Worm (Caenorhabditis elegans): ENCODE results near the gene F25B5.6.

F25B5.6 gene

DNA sequence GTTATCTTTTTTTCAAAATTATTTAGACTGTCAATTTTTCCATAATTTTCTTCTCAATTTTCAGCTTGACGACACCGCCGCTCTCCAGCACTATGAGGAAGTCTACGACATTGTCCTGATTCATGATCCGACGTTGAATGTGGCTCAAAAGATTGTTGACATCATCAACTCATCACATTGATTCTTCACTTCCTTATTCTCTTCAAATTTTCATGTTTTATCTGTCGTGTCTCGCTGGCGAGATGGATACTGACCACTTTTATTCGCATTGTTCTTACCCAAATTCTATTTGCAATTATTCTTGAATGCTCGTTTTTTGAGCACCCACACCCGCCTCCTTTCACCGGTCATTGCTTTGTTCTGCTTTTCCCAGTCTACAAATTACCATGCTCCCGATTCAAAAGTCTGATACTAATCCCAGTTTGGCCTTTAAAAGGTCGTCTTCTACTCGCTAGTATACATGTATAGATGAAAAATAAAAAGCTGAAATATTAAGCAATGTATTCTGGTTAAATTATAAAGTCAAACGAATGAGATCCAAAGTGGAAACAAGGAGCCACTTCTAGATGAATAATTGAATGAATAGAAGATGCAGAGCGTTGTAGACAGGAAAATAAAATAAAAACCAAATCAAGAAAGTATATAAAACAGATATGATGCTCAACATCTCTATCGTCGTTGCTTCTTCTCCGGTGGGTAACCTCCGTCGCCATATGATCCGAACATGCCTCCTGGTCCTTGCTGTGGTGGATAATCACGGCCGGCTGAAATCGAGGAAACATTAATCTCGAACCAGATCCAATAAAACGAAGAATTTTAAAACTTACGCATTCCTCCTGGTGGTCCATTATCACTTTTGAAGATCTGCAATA, 4.7 kb upstream of the F25B5.6 start (continued):
- TF ChIP-seq ceh-27 (GFP tag; optimal IDR thresholded peaks at IDR 0.05), result no peak

DNA sequence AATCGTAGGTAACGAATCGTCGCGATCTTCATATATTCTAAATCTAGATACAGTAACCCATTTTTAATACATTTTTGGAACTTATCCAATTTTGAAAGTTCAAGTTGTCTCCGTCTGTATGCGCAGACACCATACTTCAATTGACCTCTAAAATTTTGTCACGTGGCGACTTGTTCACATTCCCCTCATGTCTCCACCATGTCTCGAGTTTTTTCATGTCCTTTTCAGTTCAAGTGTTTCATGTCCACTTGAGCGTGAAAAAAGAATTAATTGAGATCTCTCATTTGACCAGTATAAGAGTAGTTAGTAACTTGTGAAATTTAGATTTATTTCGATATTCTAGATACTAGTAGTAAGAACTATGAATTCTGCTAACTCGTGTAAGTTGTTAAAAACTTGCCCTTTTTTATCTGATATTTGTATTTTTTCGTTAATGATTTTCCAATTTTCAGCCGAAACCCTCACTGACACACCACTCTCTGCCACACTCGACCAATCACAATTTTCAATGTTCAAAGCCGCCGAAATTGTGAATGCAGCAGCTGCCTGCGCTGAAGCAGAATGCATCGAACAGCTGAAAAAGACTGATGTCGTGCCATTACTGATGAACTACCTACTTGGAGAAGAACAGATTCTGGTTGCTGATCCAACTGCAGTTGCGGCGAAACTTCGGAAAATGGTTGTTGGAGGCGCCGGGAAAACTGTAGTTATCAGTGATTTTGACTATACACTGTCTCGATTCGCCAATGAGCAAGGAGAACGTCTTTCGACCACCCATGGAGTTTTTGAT, 3.3 kb upstream of the F25B5.6 start:
- TF ChIP-seq cebp-2 (GFP tag; IDR thresholded peaks at IDR 0.05) (no peak), ceh-58 (GFP tag; IDR thresholded peaks at IDR 0.05) (0 out of 2 replicates have a peak, but pooled peaks have one; percentile 58), chd-7 (tag; optimal IDR thresholded peaks at IDR 0.05) (peak; percentile 7), madf-8 (GFP tag; conservative IDR thresholded peaks at IDR 0.05) (no peak), nfya-2 (GFP tag; IDR thresholded peaks at IDR 0.05) (no peak), lin-40 (tag; optimal IDR thresholded peaks at IDR 0.05) (peak; percentile 25), zfh-2 (GFP tag; conservative IDR thresholded peaks at IDR 0.05) (0 out of 2 replicates have a peak, but pooled peaks have one; percentile 6), hmg-20 (GFP tag; IDR thresholded peaks at IDR 0.05) (no peak), ceh-27 (GFP tag; optimal IDR thresholded peaks at IDR 0.05) (peak; percentile 86), athp-1 (tag; optimal IDR thresholded peaks at IDR 0.05) (no peak), tbx-9 (tag; optimal IDR thresholded peaks at IDR 0.05; ENCODE audit: borderline replicate concordance) (no peak), ets-4 (GFP tag; optimal IDR thresholded peaks at IDR 0.05) (no peak)

DNA sequence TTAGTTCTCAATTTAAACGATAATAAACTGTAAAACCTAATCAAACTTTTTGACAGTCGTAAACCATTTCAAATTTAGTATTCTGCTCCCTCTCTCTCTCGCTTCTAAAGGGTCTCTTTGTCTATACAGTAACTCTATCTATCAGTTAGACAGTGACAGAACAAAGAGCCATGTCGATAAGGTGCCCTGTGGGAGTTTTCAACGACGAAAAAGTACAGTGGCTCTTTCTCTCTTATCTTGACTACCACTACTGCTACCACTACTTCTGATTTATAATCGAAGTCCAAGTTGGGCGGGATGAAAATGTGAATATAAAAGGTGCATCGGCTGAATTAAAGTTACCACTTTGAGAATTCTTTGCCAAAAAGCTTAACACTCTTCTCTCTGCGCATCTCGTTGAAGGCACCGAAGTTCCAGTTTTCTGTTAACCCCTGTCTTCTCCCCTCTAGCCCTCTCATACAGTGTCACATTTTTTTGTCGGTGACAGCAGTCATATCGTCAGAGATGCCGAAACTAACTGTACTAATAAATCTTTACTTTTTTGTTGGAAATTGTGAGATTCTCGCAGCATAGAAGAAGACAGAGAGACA, 2.3 kb upstream of the F25B5.6 start:
- TF ChIP-seq Y56A3A.18 (GFP tag; IDR thresholded peaks at IDR 0.05), result 0 out of 2 replicates have a peak, but pooled peaks have one; percentile 23
- no peak for TF ChIP-seq aptf-2 (GFP tag; conservative IDR thresholded peaks at IDR 0.05)
- peak; percentile 16 for TF ChIP-seq ama-1 (optimal IDR thresholded peaks at IDR 0.05)
- TF ChIP-seq ama-1 (GFP tag; optimal IDR thresholded peaks at IDR 0.05), result no peak
- no peak for TF ChIP-seq B0336.3 (GFP tag; IDR thresholded peaks at IDR 0.05)
- no peak for TF ChIP-seq madf-6 (GFP tag; IDR thresholded peaks at IDR 0.05)
- no peak for TF ChIP-seq ceh-100 (GFP tag; IDR thresholded peaks at IDR 0.05)
- TF ChIP-seq nfyb-1 (GFP tag; IDR thresholded peaks at IDR 0.05), result no peak
- 0 out of 2 replicates have a peak, but pooled peaks have one; percentile 15 for TF ChIP-seq aptf-3 (GFP tag; IDR thresholded peaks at IDR 0.05)
- TF ChIP-seq rec-8 (tag; optimal IDR thresholded peaks at IDR 0.05), result no peak
- no peak for TF ChIP-seq tlf-1 (GFP tag; optimal IDR thresholded peaks at IDR 0.05)
- TF ChIP-seq zim-3 (tag; optimal IDR thresholded peaks at IDR 0.05), result peak; percentile 15
- no peak for TF ChIP-seq ccch-3 (GFP tag; optimal IDR thresholded peaks at IDR 0.05)
- TF ChIP-seq F52B5.7 (tag; optimal IDR thresholded peaks at IDR 0.05), result no peak
- peak; percentile 12 for TF ChIP-seq nhr-80 (tag; optimal IDR thresholded peaks at IDR 0.05)

DNA sequence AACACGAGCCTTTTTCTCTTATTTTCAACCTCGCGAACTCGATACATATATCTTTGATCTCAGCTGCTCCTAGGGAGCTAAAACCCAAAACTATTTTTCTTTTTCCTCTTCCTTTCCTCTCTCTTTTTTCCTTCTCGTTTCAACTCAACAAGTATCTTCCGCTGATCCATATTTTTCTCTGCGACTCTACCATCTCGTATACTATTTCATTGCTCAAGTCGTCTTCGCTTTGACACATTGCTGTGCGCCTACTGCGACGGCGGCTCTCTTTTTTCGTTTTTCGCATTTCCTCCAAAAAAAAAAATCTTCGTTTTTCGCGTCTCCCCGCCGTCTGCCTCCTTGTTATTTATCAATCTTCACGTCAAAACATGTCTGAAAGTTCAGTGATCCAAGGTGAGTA, 1.3 kb upstream of the F25B5.6 start:
- no peak for TF ChIP-seq C17E4.6 (GFP tag; IDR thresholded peaks at IDR 0.05)
- peak; percentile 17 for TF ChIP-seq ztf-3 (GFP tag; optimal IDR thresholded peaks at IDR 0.05)
- no peak for TF ChIP-seq Y53G8AR.9 (GFP tag; conservative IDR thresholded peaks at IDR 0.05)
- TF ChIP-seq snpc-4 (GFP tag; optimal IDR thresholded peaks at IDR 0.05), result no peak
- no peak for TF ChIP-seq snpc-4 (tag; optimal IDR thresholded peaks at IDR 0.05)
- TF ChIP-seq hmg-1.2 (GFP tag; IDR thresholded peaks at IDR 0.05), result peak; percentile 77
- no peak for TF ChIP-seq nhr-179 (tag; optimal IDR thresholded peaks at IDR 0.05)
- no peak for TF ChIP-seq dpl-1 (GFP tag; optimal IDR thresholded peaks at IDR 0.05)
- peak; percentile 48 for TF ChIP-seq K12H6.12 (tag; optimal IDR thresholded peaks at IDR 0.05)
- TF ChIP-seq hlh-12 (tag; optimal IDR thresholded peaks at IDR 0.05), result no peak
- TF ChIP-seq K11D2.4 (GFP tag; IDR thresholded peaks at IDR 0.05), result peak; percentile 44; the same call in 1 of the 2 replicates
- TF ChIP-seq ztf-25 (GFP tag; IDR thresholded peaks at IDR 0.05), result no peak
- TF ChIP-seq fkh-3 (tag; optimal IDR thresholded peaks at IDR 0.05), result no peak
- peak; percentile 60 for TF ChIP-seq ama-1 (optimal IDR thresholded peaks at IDR 0.05)
- no peak for TF ChIP-seq ama-1 (GFP tag; optimal IDR thresholded peaks at IDR 0.05)
- TF ChIP-seq zfh-2 (GFP tag; conservative IDR thresholded peaks at IDR 0.05), result peak; percentile 65
- no peak for TF ChIP-seq Y67H2A.10 (GFP tag; conservative IDR thresholded peaks at IDR 0.05)
